Fruit fly (Drosophila melanogaster) whole organism, pupa: ENCODE data around the gene CG34012.

Experiments
- CG10348 ChIP-seq: fragments of 200-800 bp; sonication (Bioruptor generic); IDR thresholded peaks from 2 replicates; pipeline ENCODE4 v1.3.6; 2022; ENCODE audit warnings: missing biosample characterization, missing genetic modification characterization
- CG12605 ChIP-seq: fragments of 200-800 bp; sonication (Bioruptor generic); IDR thresholded peaks from 2 replicates; pipeline ENCODE4 v1.3.6; 2022; ENCODE audit warnings: missing biosample characterization, missing genetic modification characterization
- CG14655 ChIP-seq: fragments of 200-800 bp; sonication (Bioruptor generic); optimal IDR thresholded peaks from 3 replicates; lab custom pipeline; 2017; ENCODE audit warnings: mild to moderate bottlenecking, missing biosample characterization, missing genetic modification reagents, missing genetic modification characterization
- CG15710 ChIP-seq: fragments of 200-800 bp; sonication (Bioruptor generic); optimal IDR thresholded peaks from 2 replicates; lab custom pipeline; 2018; ENCODE audit warnings: missing biosample characterization, mild to moderate bottlenecking, missing genetic modification characterization, moderate library complexity
- CG34367 ChIP-seq: fragments of 200-800 bp; sonication (Bioruptor generic); optimal IDR thresholded peaks from 2 replicates; lab custom pipeline; 2018; ENCODE audit warnings: missing biosample characterization, mild to moderate bottlenecking, missing genetic modification characterization
- CG4496 ChIP-seq: fragments of 200-800 bp; sonication (Bioruptor generic); IDR thresholded peaks from 3 replicates; pipeline ENCODE4 v1.3.6; 2022; ENCODE audit warnings: missing biosample characterization, missing genetic modification characterization
- CG9948 ChIP-seq: fragments of 200-800 bp; sonication (Bioruptor generic); optimal IDR thresholded peaks from 2 replicates; lab custom pipeline; 2018; ENCODE audit warnings: missing biosample characterization, mild to moderate bottlenecking, missing genetic modification characterization, moderate library complexity

DNA sequence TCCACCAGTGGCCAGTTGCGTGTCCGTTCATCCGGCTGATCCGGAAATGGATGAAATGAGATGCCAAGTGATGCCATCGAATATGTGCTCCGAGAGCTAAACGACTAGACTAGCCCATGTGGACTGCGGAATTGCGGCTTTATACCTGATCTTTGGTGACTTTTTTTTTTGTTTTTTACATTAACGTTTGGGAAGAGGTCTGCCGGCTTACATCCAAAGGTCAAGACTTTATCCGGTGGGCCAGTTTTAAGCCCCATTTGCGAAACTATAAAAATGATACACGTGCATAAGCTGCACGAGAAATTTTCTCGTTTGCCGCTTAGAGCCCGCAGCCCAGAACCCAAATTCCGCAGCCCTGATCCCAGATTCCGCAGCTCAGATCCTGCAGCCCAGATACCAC, 6.4 kb downstream of the CG34012 start, which contains the start of gene Elo68alpha:
- TF ChIP-seq CG34367 (tag; lab: Kevin White, UChicago) (no peak), CG10348 (GFP tag; lab: Robert Waterston, UW) (no peak), CG14655 (GFP tag; lab: Kevin White, UChicago) (no peak), CG12605 (GFP tag; lab: Robert Waterston, UW) (no peak), CG9948 (tag; lab: Kevin White, UChicago) (no peak), CG15710 (no peak), CG4496 (GFP tag; lab: Robert Waterston, UW) (no peak)
